Worm (Caenorhabditis elegans) whole organism, early embryonic: ENCODE results near the gene pals-38.

Source experiments
- B0310.2 ChIP-seq: sonication (generic microtip); optimal IDR thresholded peaks from 2 replicates; lab custom pipeline; 2016; ENCODE audit warnings: mild to moderate bottlenecking, missing genetic modification characterization, missing compliant biosample characterization
- F13C5.2 ChIP-seq: sonication (generic microtip); optimal IDR thresholded peaks from 2 replicates; lab custom pipeline; 2017; ENCODE audit warnings: mild to moderate bottlenecking, missing genetic modification characterization, inconsistent platforms, missing compliant biosample characterization
- aly-1 ChIP-seq: sonication (generic microtip); optimal IDR thresholded peaks from 2 replicates; lab custom pipeline; 2016; ENCODE audit warnings: missing genetic modification characterization, missing compliant biosample characterization
- ama-1 ChIP-seq: fragments of 150-350 bp; optimal IDR thresholded peaks from 2 replicates; lab custom pipeline; 2014
- ceh-13 ChIP-seq: fragments of 200-800 bp; sonication (Bioruptor generic); optimal IDR thresholded peaks from 2 replicates; lab custom pipeline; 2018; ENCODE audit warnings: mild to moderate bottlenecking, missing genetic modification characterization, missing compliant biosample characterization
- ets-7 ChIP-seq: sonication (generic microtip); optimal IDR thresholded peaks from 2 replicates; lab custom pipeline; 2016; ENCODE audit warnings: missing genotype, missing genetic modification characterization, missing compliant biosample characterization
- flt-1 ChIP-seq: fragments of 200-800 bp; sonication (Bioruptor generic); IDR thresholded peaks from 2 replicates; pipeline ENCODE4 v1.3.6; 2022; ENCODE audit warnings: missing genetic modification characterization, missing compliant biosample characterization
- hnd-1 ChIP-seq: sonication (generic microtip); optimal IDR thresholded peaks from 2 replicates; lab custom pipeline; 2016; ENCODE audit warnings: missing genetic modification characterization, missing compliant biosample characterization
- pes-1 ChIP-seq: fragments of 200-800 bp; sonication (Bioruptor generic); IDR thresholded peaks from 2 replicates; pipeline ENCODE4 v1.3.6; 2022; ENCODE audit warnings: missing genetic modification reagents, missing genetic modification characterization, missing compliant biosample characterization
- scrt-1 ChIP-seq: fragments of 200-800 bp; sonication (Bioruptor generic); IDR thresholded peaks from 2 replicates; pipeline ENCODE4 v1.3.6; 2022; ENCODE audit warnings: missing genetic modification characterization, missing compliant biosample characterization
- sea-1 ChIP-seq: fragments of 200-800 bp; sonication (Bioruptor generic); conservative IDR thresholded peaks from 2 replicates; pipeline ENCODE4 v1.3.6; 2022; ENCODE audit warnings: missing genetic modification characterization, missing compliant biosample characterization
- tbx-11 ChIP-seq: fragments of 200-800 bp; sonication (Bioruptor generic); IDR thresholded peaks from 2 replicates; pipeline ENCODE4 v1.3.6; 2022; ENCODE audit warnings: missing genetic modification characterization, missing compliant biosample characterization
- tbx-37 ChIP-seq: fragments of 200-800 bp; sonication (Bioruptor generic); conservative IDR thresholded peaks from 2 replicates; pipeline ENCODE4 v1.3.6; 2022; ENCODE audit warnings: missing genetic modification reagents, missing genetic modification characterization, missing compliant biosample characterization
- tra-4 ChIP-seq: sonication (generic microtip); optimal IDR thresholded peaks from 2 replicates; lab custom pipeline; 2017; ENCODE audit warnings: missing genetic modification characterization, missing compliant biosample characterization

DNA sequence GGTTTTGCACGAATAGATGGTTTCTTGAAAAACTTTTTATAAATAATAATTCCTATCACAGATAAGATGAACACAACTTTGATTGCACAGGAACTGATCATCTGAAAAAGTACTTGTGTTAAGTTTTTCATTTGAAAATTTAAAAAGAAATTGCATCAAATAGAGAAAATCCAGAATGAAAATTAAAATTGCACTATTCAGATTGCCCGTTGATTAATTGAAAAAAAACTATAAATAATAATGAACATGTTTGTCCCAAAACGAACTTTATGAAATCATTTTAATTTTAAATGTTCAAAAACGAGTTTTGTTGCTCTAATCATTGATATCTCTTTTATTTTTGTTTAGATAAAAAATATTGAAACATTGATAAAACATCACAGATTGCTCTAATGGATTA, 29.5 kb downstream of the pals-38 start, which contains the start of gene cdr-3:
- no peak for TF ChIP-seq ama-1
- no peak for TF ChIP-seq flt-1
- no peak for TF ChIP-seq tbx-37 (GFP tag; lab: Robert Waterston, UW)
- TF ChIP-seq aly-1 (tag; lab: Kevin White, UChicago) = no peak
- no peak for TF ChIP-seq pes-1
- TF ChIP-seq ets-7 (tag; lab: Kevin White, UChicago) = no peak
- no peak for TF ChIP-seq F13C5.2 (tag; lab: Kevin White, UChicago)
- no peak for TF ChIP-seq ceh-13 (GFP tag; lab: Kevin White, UChicago)
- no peak for TF ChIP-seq hnd-1 (tag; lab: Kevin White, UChicago)
- no peak for TF ChIP-seq scrt-1 (GFP tag; lab: Robert Waterston, UW)
- no peak for TF ChIP-seq sea-1 (GFP tag; lab: Robert Waterston, UW)
- TF ChIP-seq tbx-11 (GFP tag; lab: Robert Waterston, UW) = no peak
- TF ChIP-seq B0310.2 (tag; lab: Kevin White, UChicago) = no peak
- no peak for TF ChIP-seq tra-4 (tag; lab: Kevin White, UChicago)
